Fruit fly (Drosophila melanogaster): ENCODE data around the gene CG13051.

Gene CG13051

DNA sequence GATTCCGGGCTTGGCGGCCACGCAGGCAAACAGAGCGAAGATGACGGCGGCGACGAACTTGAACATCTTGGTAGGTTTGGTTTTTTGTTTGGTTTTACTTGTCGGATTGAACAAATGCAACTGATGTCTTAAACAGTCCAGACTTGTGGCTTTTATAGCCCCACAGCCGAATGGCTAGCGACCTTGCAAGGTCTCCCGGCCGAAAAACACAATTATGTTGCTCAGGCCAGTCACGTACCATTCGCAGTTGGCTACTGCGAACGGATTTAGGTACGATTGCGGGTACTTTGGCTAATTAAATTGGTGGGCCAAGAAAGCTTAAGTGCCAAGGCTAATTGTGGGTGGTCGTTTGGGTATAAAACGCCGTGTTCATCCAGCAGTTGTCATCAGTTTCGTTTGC lies at the start of gene CG13051, which contains the start of gene CG13069:
Gene CG13051, minus strand, starts transcription at position 101 of the 400 bp plus-strand sequence.
Gene CG13069, plus strand, starts transcription at position 386 of the 400 bp plus-strand sequence.
- TF ChIP-seq noc (tag; optimal IDR thresholded peaks at IDR 0.05), result no peak

DNA sequence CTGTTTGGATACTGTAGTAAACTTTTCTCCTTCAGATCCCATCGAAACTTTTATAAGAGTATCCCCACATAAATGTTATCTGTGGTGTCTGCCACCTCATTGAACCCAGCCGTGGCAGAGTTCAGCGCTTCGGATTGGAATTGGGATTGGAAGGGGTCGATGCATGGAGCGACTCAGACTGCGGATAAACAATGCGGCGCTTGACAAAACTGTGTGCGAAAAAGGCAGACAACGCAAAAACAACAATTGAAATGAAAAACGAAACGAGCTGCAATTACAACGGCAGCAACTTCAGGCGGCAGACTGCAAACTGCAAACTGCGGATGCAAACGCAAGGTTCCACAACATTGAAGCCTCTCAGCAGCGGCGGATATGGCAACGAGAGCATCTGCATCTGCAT lies 49.1 kb upstream of the CG13051 start, which contains the start of gene CG13062:
Gene CG13062, plus strand, starts transcription at position 301 of the 400 bp plus-strand sequence.
- TF ChIP-seq noc (tag; optimal IDR thresholded peaks at IDR 0.05), result no peak

DNA sequence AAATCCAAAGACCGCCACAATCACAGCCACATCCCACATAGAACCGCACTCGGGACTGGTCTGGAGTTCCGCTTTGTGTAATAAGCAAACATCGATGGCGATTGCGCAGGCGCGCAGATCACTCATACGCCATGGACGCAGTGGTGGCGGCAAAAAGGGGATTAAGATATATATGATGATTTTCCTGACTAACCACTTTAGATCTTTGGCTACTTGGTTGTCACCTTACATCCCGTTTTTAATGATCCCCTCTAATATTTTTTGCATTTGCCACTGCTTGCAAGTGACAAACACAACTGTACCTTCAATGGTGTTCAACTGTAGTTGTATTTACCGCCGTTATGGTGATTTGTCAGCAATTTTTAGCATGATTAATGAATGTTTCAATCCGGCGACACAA lies 45.1 kb upstream of the CG13051 start:
- peak; percentile 61 for TF ChIP-seq noc (tag; optimal IDR thresholded peaks at IDR 0.05)

DNA sequence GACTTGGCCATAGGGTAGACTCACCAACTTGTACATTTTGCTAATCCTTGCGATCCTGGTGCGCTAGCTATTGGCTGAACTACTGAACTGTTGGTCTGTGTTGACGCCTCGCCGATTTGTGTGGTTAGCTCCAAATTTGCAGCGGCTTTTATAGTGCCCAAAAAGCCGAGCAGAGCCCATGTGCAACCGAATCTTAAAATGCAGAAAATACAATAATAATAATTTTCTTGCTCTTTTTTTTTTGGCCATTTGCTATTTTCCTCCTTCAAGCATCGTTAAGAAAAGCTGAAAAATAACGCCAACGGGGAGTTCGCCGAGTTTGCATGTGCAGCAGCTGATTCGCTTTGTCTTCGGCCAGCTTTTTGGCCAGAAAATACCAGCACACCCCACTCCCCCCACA lies 43.5 kb upstream of the CG13051 start, which contains the start of gene CG13042:
Gene CG13042, minus strand, starts transcription at position 101 of the 400 bp plus-strand sequence.
- no peak for TF ChIP-seq noc (tag; optimal IDR thresholded peaks at IDR 0.05)

DNA sequence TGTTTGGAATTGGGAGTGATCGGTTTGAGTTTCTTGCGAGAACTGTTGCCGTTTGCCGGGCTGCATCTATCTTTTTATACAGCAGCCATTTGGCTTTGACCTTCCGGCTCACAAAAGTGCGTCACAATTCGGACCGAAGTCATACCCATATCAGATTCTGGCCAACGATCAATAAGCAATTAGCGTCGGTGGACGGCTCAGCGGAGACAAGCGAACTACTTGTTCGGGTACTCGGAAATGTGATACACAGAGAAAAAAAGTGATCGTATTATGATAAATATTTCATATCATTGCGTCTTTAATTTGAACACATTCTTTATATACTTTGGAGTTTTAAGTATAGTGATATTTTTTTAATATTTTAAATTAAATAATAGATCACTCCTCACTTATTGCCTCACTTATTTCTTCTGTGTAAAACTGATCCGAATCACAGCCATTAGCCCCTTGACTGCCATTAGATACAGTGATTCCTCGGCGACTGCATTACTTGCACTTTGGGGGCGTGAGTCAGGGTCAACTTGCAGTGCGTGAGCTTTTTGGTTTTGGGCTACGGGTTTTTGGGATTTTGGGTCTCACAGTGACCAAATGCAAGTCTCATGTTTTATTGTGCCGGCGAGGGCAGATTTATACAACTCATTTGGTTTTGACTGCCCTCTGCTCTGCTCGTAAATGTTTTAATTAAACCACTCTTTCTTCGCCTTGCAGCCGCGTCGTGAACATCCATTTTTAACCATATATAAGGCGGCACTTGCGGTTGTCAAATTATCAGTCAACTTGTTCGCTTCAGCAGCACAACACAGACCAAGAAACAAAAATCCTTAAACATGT lies 41.1 kb upstream of the CG13051 start, which contains the start of the genes CG13043 and CG13063:
Gene CG13043, minus strand, starts transcription at position 51 of the 831 bp plus-strand sequence.
Gene CG13063, plus strand, starts transcription at position 781 of the 831 bp plus-strand sequence.
- no peak for TF ChIP-seq noc (tag; optimal IDR thresholded peaks at IDR 0.05)

DNA sequence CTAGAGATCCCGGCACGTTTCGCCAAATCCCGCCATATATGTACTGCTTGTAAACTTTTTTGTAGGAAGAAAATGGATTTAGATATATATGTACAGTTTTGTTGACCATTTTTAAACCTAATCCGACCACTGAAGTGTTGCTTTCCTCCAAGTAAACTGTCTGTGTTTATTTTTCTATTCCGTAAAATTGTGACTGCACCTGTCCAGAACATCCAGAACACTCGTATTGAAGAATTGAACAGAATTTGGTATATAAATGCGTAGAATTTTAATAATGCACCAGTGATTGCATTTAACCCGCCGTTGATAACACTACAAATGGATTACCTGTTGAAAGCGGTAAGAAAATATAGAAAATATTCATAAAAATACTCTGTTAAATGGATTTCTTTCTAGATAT lies 39.1 kb upstream of the CG13051 start, which contains the start of gene CG43249:
Gene CG43249, plus strand, starts transcription at position 301 of the 400 bp plus-strand sequence.
- no peak for TF ChIP-seq noc (tag; optimal IDR thresholded peaks at IDR 0.05)

DNA sequence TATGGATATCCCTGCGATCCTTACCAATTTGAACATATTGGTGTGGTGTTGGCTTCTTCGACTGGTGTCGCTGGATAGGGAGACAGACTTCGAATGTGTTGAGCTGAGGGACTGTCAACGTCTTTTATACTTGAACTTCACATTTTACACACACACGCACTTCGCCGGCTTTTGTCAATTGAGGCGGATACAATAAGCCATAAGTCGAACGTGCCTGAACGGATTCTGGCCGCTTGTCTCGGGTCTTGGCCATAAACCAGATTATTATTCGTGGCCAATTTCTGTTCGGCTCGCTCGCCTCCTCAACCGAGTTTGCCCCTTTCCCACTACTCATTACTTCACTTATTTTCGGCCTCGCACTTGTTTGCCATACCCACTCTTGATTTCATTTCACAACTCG lies 38.2 kb upstream of the CG13051 start, which contains the start of gene CG13044:
Gene CG13044, minus strand, starts transcription at position 101 of the 400 bp plus-strand sequence.
- TF ChIP-seq noc (tag; optimal IDR thresholded peaks at IDR 0.05), result no peak

DNA sequence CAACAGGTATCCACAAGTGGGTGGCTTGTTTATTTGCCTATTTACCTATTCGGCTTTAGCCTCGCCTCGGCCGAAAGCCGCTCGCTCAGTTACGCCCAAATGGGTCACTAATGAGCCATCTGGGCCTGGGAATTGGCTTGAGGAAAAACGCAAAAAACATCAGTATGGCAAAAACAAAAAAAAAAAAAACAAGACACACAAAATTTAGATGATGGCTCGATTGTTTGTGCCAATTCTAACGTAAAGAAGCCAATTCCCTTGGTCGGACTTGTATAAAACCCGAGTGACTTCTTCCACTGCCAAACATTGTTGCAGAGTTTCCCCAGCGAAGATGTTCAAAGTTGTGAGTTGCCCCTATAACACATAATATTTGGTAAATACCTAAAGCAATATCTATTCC lies 36.3 kb upstream of the CG13051 start, which contains the start of gene CG4982:
Gene CG4982, plus strand, starts transcription at position 301 of the 400 bp plus-strand sequence.
- no peak for TF ChIP-seq noc (tag; optimal IDR thresholded peaks at IDR 0.05)

DNA sequence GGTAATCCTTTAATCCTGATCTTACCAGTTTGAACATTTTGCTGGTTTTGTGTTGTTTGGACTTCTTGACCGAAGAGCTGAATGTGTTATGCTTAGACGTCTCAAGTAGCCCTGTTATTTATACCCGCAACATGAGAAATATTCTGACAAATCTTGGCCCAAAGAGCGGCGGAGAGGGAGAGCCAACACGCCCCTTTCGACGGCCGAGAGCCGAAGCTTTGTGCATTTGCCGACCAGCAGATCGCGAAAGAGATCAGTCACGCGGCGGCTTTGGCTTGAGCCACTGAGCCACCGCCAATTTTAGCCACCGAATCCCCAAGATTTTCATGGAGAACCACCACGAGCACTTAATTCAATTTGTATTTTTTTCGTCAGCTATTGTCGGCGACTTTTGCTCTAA lies 30.5 kb upstream of the CG13051 start, which contains the start of gene CG4962:
Gene CG4962, minus strand, starts transcription at position 101 of the 400 bp plus-strand sequence.
- no peak for TF ChIP-seq noc (tag; optimal IDR thresholded peaks at IDR 0.05)

DNA sequence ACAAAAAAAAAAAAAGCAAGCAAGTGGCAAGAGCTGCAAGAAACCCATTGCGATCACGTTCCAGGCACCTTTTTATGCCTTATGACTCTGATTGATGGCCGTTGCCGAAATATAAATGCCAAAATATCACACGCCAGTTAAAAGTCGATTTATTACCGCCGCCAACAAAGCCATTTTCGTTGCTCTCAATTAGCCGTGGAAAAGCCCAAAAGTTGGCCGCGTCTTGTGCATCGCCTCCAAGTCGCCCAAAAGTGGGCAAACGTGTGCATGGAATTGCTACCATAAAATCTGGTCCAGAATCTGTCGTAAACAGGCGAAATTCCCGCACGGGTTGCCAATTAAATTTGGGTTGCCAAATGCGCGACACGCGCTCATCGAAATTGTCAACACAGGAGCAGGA lies 26.8 kb upstream of the CG13051 start:
- TF ChIP-seq noc (tag; optimal IDR thresholded peaks at IDR 0.05), result no peak

DNA sequence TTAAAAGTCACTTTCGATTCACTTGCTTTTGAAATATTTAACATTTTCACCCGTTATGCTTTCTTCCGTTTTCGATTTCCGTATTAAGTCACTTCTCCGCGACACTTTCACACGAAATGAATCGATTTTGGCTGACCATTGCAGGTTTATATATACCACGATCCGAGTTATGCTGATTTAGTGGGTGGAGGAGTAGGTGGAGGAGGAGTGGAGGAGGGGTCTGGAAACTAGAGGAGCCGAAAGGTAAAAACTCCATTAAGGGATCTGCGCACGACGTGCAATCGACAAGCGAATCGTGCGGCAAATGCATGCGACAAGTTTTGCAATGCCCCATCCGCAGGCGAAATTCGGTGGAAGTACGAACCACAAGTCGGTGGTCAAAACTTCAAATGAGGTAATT lies 25.9 kb upstream of the CG13051 start, which contains the start of gene CG13045:
Gene CG13045, minus strand, starts transcription at position 101 of the 400 bp plus-strand sequence.
- no peak for TF ChIP-seq noc (tag; optimal IDR thresholded peaks at IDR 0.05)

DNA sequence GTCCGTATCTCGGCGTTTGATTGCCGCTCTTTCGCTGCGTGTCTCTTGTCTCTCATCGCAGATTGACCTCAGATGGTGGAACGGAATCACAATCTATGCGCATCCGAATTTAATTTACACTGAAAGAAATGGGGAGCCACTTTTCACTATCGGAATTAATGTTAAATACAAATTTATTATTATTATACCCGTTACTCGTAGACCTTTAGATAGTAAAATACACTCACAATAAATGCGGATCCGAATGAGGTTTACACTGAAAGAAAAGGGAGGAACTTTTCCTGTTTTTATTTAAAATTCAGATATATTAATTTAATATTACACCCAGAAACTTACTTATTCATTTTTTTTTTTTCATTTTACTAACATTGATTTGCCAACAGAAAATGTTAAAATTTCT lies 24.2 kb upstream of the CG13051 start:
- no peak for TF ChIP-seq noc (tag; optimal IDR thresholded peaks at IDR 0.05)

DNA sequence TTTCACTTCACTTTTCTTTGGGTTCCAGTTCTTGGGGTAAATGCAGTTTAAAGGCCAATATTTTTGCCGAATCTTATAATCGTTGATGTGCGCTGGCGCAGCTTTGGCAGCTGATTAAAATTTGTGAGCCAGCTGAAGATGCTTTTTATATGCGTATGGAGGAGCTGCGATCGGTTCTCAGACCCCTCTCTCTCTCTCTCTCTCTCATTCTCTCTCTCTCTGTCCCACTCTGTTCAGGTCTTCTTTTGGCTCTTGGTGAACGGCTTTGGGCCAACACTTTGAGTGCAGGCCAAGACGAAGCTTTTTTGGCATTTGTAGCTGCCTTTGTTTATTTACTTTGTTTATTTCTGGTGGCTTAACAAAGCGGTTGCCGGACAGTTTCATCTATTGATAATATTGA lies 23.4 kb upstream of the CG13051 start, which contains the start of gene CG13046:
Gene CG13046, minus strand, starts transcription at position 101 of the 400 bp plus-strand sequence.
- no peak for TF ChIP-seq noc (tag; optimal IDR thresholded peaks at IDR 0.05)

DNA sequence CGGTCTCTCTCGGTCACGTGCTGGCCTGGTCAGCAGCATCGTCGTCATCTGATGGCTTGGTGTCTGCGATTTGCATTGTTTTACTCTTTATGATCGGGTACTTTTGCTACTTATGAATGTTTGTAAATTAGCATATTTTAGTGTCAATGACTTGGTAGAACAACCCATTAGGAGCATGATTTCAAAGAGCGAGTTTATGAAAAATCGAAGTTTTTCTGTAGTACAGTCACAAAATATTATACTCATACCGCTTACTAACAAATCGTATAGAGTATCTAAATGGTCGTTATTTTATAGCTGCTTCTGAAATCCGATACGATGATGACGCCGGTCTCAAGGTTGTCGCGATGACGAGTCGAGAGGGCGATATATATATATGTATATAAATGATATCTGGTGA lies 21.4 kb upstream of the CG13051 start:
- no peak for TF ChIP-seq noc (tag; optimal IDR thresholded peaks at IDR 0.05)

DNA sequence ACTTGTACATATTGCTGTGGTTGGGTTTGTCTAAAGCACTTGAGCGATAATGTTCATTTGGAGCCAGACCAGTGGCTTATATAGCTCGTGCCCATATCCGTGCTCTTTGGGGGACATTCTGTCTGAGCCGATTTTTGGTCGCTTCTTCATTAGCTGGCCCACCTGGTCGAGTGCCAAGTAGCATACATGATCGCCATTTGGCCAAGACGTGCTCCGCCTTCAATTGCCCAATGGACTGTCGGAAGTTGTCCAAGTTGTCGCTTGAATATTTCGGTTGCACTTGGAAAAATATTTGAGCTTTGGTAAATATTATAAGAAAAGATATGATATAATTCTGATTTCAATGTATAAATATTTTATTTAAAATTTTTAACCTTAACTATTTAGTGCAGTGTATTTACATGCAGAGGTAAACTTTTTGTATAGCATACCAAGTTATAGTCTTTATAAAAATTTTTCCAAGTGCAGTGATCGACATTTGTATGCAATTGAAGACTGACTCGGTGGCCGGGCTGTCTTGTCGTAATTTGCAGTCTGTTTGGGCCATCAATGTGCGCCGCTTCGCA lies 20.5 kb upstream of the CG13051 start, which contains the start of gene CG13047:
Gene CG13047, minus strand, starts transcription at position 51 of the 566 bp plus-strand sequence.
- TF ChIP-seq noc (tag; optimal IDR thresholded peaks at IDR 0.05), result no peak

DNA sequence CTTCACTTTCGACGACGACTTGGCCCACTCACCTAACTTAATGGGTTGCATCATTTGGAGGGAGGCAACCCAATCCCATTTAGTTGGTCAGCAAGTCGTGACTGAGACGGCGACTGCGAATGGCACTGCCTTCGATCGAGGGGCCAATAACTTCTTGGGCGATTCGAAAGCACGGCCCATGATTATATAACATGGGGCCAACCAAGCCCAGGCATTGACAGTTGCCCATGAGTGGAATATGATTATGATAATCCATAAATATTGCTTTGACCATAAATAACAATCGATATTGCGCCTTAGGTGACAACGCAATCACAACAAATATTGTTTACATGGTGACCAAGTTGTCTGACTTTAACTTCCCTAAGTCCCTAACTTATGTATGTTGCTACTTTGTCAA lies 18.9 kb upstream of the CG13051 start, which contains the start of gene CG13048:
Gene CG13048, minus strand, starts transcription at position 101 of the 400 bp plus-strand sequence.
- TF ChIP-seq noc (tag; optimal IDR thresholded peaks at IDR 0.05), result no peak
